Fruit fly (Drosophila melanogaster) S2 (cell line): ENCODE results near the gene Dscam4.

Experiments
- CG8478 ChIP-seq: fragments of >200 bp; optimal IDR thresholded peaks from 2 replicates; lab custom pipeline; 2018
- CTCF ChIP-seq, 2 experiments: fragments of >200 bp; optimal IDR thresholded peaks; 2 replicates each; lab custom pipeline; 2018

DNA sequence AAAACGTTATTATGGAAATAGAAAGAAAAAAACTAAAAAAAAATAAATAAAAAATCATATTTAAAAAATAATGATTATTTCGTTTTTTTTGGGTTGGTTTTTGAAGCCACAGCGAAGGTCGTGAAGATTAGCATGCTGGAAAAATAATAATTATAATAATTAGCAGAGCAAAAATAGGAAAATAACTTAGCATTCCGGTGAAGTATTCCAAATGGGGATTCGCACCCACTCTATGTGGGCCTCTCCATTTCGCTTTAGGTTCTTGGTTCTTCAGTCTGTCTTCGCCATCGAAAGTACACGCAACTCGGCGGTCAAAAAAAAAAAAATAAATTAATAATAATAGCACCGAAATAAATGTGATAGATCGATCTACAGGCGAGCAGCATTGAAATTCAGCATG is 89.8 kb downstream of the Dscam4 start, which contains the start of gene CG34462:
- TF ChIP-seq CTCF (optimal IDR thresholded peaks at IDR 0.05; lab: Kevin White, UChicago), result no peak
- no peak for TF ChIP-seq CG8478
